Worm (Caenorhabditis elegans): Measurements from ENCODE around the gene fipr-11.

DNA sequence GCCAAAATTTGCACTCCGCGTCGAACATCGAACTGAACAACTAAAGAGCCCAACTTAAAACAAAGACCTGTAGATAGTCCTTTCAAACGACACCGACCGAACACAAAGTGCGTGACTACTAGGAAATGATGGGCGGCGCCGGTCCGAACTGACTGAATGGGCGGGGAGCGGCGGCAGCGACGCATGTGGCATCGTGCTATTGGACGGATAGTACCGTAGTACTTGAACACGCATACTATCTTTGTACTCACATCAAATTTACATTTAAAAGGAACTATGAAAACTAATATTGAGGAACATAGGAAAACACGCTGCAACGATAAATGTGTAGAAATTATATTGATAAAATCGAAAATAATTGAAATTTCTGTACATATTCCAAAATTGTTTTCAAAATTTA is 45.7 kb downstream of the fipr-11 start:
- TF ChIP-seq fos-1 (tag; optimal IDR thresholded peaks at IDR 0.05) (no peak), nhr-11 (tag; optimal IDR thresholded peaks at IDR 0.05) (no peak), elt-1 (tag; optimal IDR thresholded peaks at IDR 0.05) (no peak), nhr-77 (tag; optimal IDR thresholded peaks at IDR 0.05) (no peak), unc-39 (tag; optimal IDR thresholded peaks at IDR 0.05) (no peak), ZK546.5 (tag; optimal IDR thresholded peaks at IDR 0.05) (no peak)

Measured in whole organism, L2 larva.